Worm (Caenorhabditis elegans): ENCODE measurements around the gene tbc-2.

DNA sequence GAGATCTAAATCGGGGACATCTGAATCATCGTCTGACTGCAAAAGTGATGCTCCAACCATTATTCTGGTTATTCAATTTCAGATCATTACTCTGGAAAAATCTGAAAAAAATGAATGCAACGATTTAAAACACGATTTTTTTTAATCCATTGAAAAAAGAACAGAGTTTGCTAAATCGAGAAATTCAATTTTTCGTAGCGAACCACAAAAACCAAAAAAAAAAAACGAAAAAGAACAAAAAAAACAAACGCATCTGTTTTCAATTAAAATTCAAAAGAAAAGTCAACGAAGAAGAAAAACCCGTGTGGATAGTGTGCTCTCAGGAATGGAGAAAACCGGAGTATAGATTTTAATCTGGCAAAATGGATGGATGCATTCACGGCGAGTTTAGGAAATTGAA lies 31.1 kb upstream of the tbc-2 start, which contains the start of gene F55C12.4:
- TF ChIP-seq him-1 (tag; optimal IDR thresholded peaks at IDR 0.05) (no peak), dao-5 (tag; optimal IDR thresholded peaks at IDR 0.05) (no peak), W03F9.2 (tag; optimal IDR thresholded peaks at IDR 0.05) (no peak)

All from whole organism, L4/young adult.